Worm (Caenorhabditis elegans): ENCODE results near the gene col-123.

- TF ChIP-seq lin-15B (tag; optimal IDR thresholded peaks at IDR 0.05) (no peak), pqm-1 (tag; optimal IDR thresholded peaks at IDR 0.05) (peak; percentile 32), fos-1 (tag; optimal IDR thresholded peaks at IDR 0.05) (no peak), mdl-1 (tag; optimal IDR thresholded peaks at IDR 0.05) (no peak), elt-3 (tag; optimal IDR thresholded peaks at IDR 0.05) (no peak), ceh-16 (tag; optimal IDR thresholded peaks at IDR 0.05) (no peak), nfya-1 (tag; optimal IDR thresholded peaks at IDR 0.05; ENCODE audit: insufficient read depth) (no peak), zag-1 (tag; optimal IDR thresholded peaks at IDR 0.05) (no peak), nhr-11 (tag; optimal IDR thresholded peaks at IDR 0.05) (no peak), nhr-28 (tag; optimal IDR thresholded peaks at IDR 0.05) (no peak), nhr-77 (tag; optimal IDR thresholded peaks at IDR 0.05) (no peak), skn-1 (tag; optimal IDR thresholded peaks at IDR 0.05) (no peak), ama-1 (optimal IDR thresholded peaks at IDR 0.05) (no peak), jun-1 (tag; optimal IDR thresholded peaks at IDR 0.05) (no peak)
Observed at ce11 chrIV:9799664-9800063, 22.1 kb upstream of the col-123 start.

Data from whole organism, L3 larva.